Worm (Caenorhabditis elegans) whole organism, mixed stage, embryonic: ENCODE measurements around the gene clec-169.

ENCODE experiments used
- elt-1 ChIP-seq: sonication (generic microtip); optimal IDR thresholded peaks from 2 replicates; lab custom pipeline; 2017; ENCODE audit warnings: missing genetic modification characterization, mild to moderate bottlenecking, missing compliant biosample characterization, antibody characterized with exemption, moderate library complexity, borderline replicate concordance; ENCODE audit not compliant: insufficient read depth
- lin-13 ChIP-seq: fragments of 150-350 bp; optimal IDR thresholded peaks from 2 replicates; lab custom pipeline; 2014; ENCODE audit warnings: missing biosample characterization, missing genetic modification characterization
- lsy-2 ChIP-seq: fragments of 150-350 bp; optimal IDR thresholded peaks from 2 replicates; lab custom pipeline; 2014; ENCODE audit warnings: missing biosample characterization, missing genetic modification characterization
- mep-1 ChIP-seq: fragments of 150-350 bp; optimal IDR thresholded peaks from 2 replicates; lab custom pipeline; 2017; ENCODE audit warnings: missing biosample characterization, missing genetic modification reagents, missing genetic modification characterization, inconsistent platforms
- nhr-12 ChIP-seq: fragments of 150-350 bp; optimal IDR thresholded peaks from 2 replicates; lab custom pipeline; 2014; ENCODE audit warnings: missing biosample characterization, missing genetic modification characterization
- nhr-76 ChIP-seq: sonication (generic microtip); optimal IDR thresholded peaks from 2 replicates; lab custom pipeline; 2017; ENCODE audit warnings: missing biosample characterization, missing genetic modification characterization
- pha-4 ChIP-seq: fragments of 150-350 bp; optimal IDR thresholded peaks from 2 replicates; lab custom pipeline; 2018; ENCODE audit warnings: missing biosample characterization, missing genetic modification reagents, missing genetic modification characterization
- unc-39 ChIP-seq: fragments of 150-350 bp; optimal IDR thresholded peaks from 2 replicates; lab custom pipeline; 2014; ENCODE audit warnings: missing biosample characterization, missing genetic modification characterization
- unc-62 ChIP-seq: fragments of 150-350 bp; optimal IDR thresholded peaks from 2 replicates; lab custom pipeline; 2014; ENCODE audit warnings: missing biosample characterization, missing genetic modification reagents, missing genetic modification characterization
- ztf-11 ChIP-seq: fragments of 150-350 bp; optimal IDR thresholded peaks from 2 replicates; lab custom pipeline; 2014; ENCODE audit warnings: missing biosample characterization, missing genetic modification characterization

ce11 chrIV:1238147-1238546 lies 23.0 kb upstream of the clec-169 start:
- TF ChIP-seq elt-1 (tag; lab: Kevin White, UChicago): no peak
- TF ChIP-seq lsy-2 (tag; lab: Kevin White, UChicago): no peak
- TF ChIP-seq unc-39: no peak
- no peak for TF ChIP-seq lin-13 (tag; lab: Kevin White, UChicago)
- no peak for TF ChIP-seq nhr-12 (tag; lab: Kevin White, UChicago)
- no peak for TF ChIP-seq pha-4 (tag; lab: Kevin White, UChicago)
- no peak for TF ChIP-seq ztf-11
- TF ChIP-seq nhr-76: no peak
- no peak for TF ChIP-seq unc-62
- no peak for TF ChIP-seq mep-1 (tag; lab: Kevin White, UChicago)
